Fruit fly (Drosophila melanogaster) whole organism, prepupa: ENCODE results near the gene CG4325.

ENCODE experiments used
- CG34406 ChIP-seq: fragments of 200-800 bp; sonication (Bioruptor generic); optimal IDR thresholded peaks from 3 replicates; lab custom pipeline; 2016; ENCODE audit warnings: missing biosample characterization, missing genetic modification characterization
- CG8632 ChIP-seq: fragments of 200-800 bp; sonication (Bioruptor generic); optimal IDR thresholded peaks from 3 replicates; lab custom pipeline; 2016; ENCODE audit warnings: missing biosample characterization, missing genetic modification characterization
- CG9139 ChIP-seq: fragments of 200-800 bp; sonication (Bioruptor generic); optimal IDR thresholded peaks from 3 replicates; lab custom pipeline; 2017; ENCODE audit warnings: missing biosample characterization, mild to moderate bottlenecking, missing genetic modification characterization
- Ets96B ChIP-seq: fragments of 200-800 bp; optimal IDR thresholded peaks from 2 replicates; lab custom pipeline; 2019; ENCODE audit warnings: missing biosample characterization, mild to moderate bottlenecking, missing genetic modification characterization, moderate library complexity
- Gug ChIP-seq: fragments of 200-800 bp; sonication (Bioruptor generic); IDR thresholded peaks from 2 replicates; pipeline ENCODE4 v1.3.6; 2022; ENCODE audit warnings: missing biosample characterization, missing genetic modification characterization
- Hr39 ChIP-seq: fragments of 200-800 bp; sonication (Bioruptor generic); optimal IDR thresholded peaks from 2 replicates; lab custom pipeline; 2016; ENCODE audit warnings: missing biosample characterization, missing genetic modification characterization
- OdsH ChIP-seq: fragments of 200-800 bp; sonication (Bioruptor generic); optimal IDR thresholded peaks from 3 replicates; lab custom pipeline; 2016; ENCODE audit warnings: missing biosample characterization, missing genetic modification characterization
- Smox ChIP-seq: fragments of 200-800 bp; sonication (Bioruptor generic); optimal IDR thresholded peaks from 3 replicates; lab custom pipeline; 2016; ENCODE audit warnings: missing biosample characterization, missing genetic modification characterization
- Sox102F ChIP-seq: fragments of 200-800 bp; sonication (Bioruptor generic); optimal IDR thresholded peaks from 2 replicates; lab custom pipeline; 2016; ENCODE audit warnings: missing biosample characterization, mild to moderate bottlenecking, missing genetic modification characterization
- cyc ChIP-seq: fragments of 200-800 bp; sonication (Bioruptor generic); optimal IDR thresholded peaks from 3 replicates; lab custom pipeline; 2016; ENCODE audit warnings: missing biosample characterization, missing genetic modification characterization
- salr ChIP-seq, 2 experiments: fragments of 200-800 bp; sonication (Bioruptor generic); optimal IDR thresholded peaks; 3 replicates each; lab custom pipeline; 2016 to 2018; ENCODE audit warnings: missing biosample characterization in 2 of 2, missing genetic modification characterization in 2 of 2, mild to moderate bottlenecking in 1 of 2

- peak; percentile 89 for TF ChIP-seq Gug (GFP tag; lab: Robert Waterston, UW)
- peak; percentile 61 to 83 for TF ChIP-seq salr (GFP tag; optimal IDR thresholded peaks at IDR 0.05; lab: Kevin White, UChicago)
- TF ChIP-seq cyc (GFP tag; lab: Kevin White, UChicago) = peak; percentile 87
- TF ChIP-seq Ets96B (tag; lab: Kevin White, UChicago) = peak; percentile 89
- peak; percentile 89 for TF ChIP-seq OdsH
- TF ChIP-seq Sox102F (GFP tag; lab: Kevin White, UChicago) = peak; percentile 81
- peak; percentile 75 for TF ChIP-seq CG8632 (GFP tag; lab: Kevin White, UChicago)
- TF ChIP-seq Smox (GFP tag; lab: Kevin White, UChicago) = peak; percentile 80
- TF ChIP-seq Hr39 (GFP tag; lab: Kevin White, UChicago) = peak; percentile 93
- TF ChIP-seq CG9139 (GFP tag; lab: Kevin White, UChicago) = peak; percentile 54
- peak; percentile 74 for TF ChIP-seq CG34406 (GFP tag; lab: Kevin White, UChicago)
Observed at dm6 chrX:2083109-2083508, 39.5 kb upstream of the CG4325 start.
